Fruit fly (Drosophila melanogaster) Kc167 (cell line): ENCODE results near the gene CG31206.

Source experiments
- Myc ChIP-seq: fragments of >200 bp; optimal IDR thresholded peaks from 2 replicates; lab custom pipeline; 2017; ENCODE audit warnings: missing external identifiers
- Sin3A ChIP-seq: fragments of >200 bp; optimal IDR thresholded peaks from 2 replicates; lab custom pipeline; 2018; ENCODE audit warnings: missing external identifiers
- h ChIP-seq: fragments of >200 bp; optimal IDR thresholded peaks from 3 replicates; lab custom pipeline; 2018; ENCODE audit warnings: missing external identifiers
- insv ChIP-seq: fragments of >200 bp; optimal IDR thresholded peaks from 3 replicates; lab custom pipeline; 2018; ENCODE audit warnings: missing external identifiers
- psq ChIP-seq: fragments of >200 bp; optimal IDR thresholded peaks from 2 replicates; lab custom pipeline; 2017; ENCODE audit warnings: missing external identifiers
- ttk ChIP-seq: sonication (Bioruptor generic); optimal IDR thresholded peaks from 2 replicates; lab custom pipeline; 2017; ENCODE audit warnings: missing external identifiers

DNA sequence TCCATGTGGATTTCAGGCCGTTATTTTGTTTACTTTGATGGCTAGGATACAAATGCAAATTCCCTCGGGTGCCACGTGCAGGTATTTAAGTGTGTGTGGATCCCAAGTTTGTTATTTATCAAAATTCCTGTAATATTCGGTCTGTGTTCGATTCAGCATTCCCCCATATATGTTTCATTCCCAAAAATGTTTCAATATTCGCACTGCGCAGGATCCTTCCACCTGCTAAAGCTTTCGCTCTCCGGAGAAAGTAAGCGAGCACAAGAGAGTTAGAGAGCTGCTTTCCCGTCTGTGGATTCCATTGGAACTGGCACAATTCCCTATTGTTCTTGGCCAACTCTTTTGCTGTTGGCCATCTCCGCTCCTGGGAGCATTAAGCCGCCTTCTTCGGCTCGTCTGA is 27.6 kb downstream of the CG31206 start:
- TF ChIP-seq psq (lab: Kevin White, UChicago): no peak
- TF ChIP-seq Sin3A: no peak
- no peak for TF ChIP-seq ttk (lab: Kevin White, UChicago)
- no peak for TF ChIP-seq h
- TF ChIP-seq insv (lab: Kevin White, UChicago): no peak
- TF ChIP-seq Myc (lab: Kevin White, UChicago): no peak
